Worm (Caenorhabditis elegans) whole organism, L4 larva: ENCODE measurements around the gene Y38H8A.2.

Experiments
- D1046.2 ChIP-seq: fragments of 200-800 bp; sonication (Bioruptor generic); IDR thresholded peaks from 2 replicates; pipeline ENCODE4 v1.3.6; 2022; ENCODE audit warnings: missing genetic modification characterization, missing compliant biosample characterization
- F10B5.3 ChIP-seq: sonication (generic microtip); optimal IDR thresholded peaks from 2 replicates; lab custom pipeline; 2016; ENCODE audit warnings: mild to moderate bottlenecking, missing genetic modification characterization, missing compliant biosample characterization
- F49E8.2 ChIP-seq: sonication (generic microtip); optimal IDR thresholded peaks from 2 replicates; lab custom pipeline; 2016; ENCODE audit warnings: missing compliant biosample characterization, mild to moderate bottlenecking, missing genetic modification characterization, borderline replicate concordance
- Y48G9A.11 ChIP-seq: fragments of 200-800 bp; sonication (Bioruptor generic); IDR thresholded peaks from 2 replicates; pipeline ENCODE4 v1.3.6; 2022; ENCODE audit warnings: missing genetic modification reagents, missing genetic modification characterization, missing compliant biosample characterization
- Y75B8A.6 ChIP-seq: fragments of 200-800 bp; sonication (Bioruptor generic); IDR thresholded peaks from 2 replicates; pipeline ENCODE4 v1.3.6; 2022; ENCODE audit warnings: missing genetic modification reagents, missing genetic modification characterization, missing compliant biosample characterization
- aha-1 ChIP-seq: fragments of 150-350 bp; peaks from one replicate; lab custom pipeline; 2014; ENCODE audit warnings: missing biosample characterization, missing genetic modification characterization
- arid-1 ChIP-seq: fragments of 200-800 bp; sonication (Bioruptor generic); conservative IDR thresholded peaks from 2 replicates; pipeline ENCODE4 v1.3.6; 2022; ENCODE audit warnings: missing genetic modification reagents, missing genetic modification characterization, missing compliant biosample characterization
- ceh-44 ChIP-seq: fragments of 200-800 bp; sonication (Bioruptor generic); IDR thresholded peaks from 2 replicates; pipeline ENCODE4 v1.3.6; 2022; ENCODE audit warnings: missing genetic modification reagents, missing genetic modification characterization, missing compliant biosample characterization
- daf-16 ChIP-seq, 3 experiments: sonication (generic microtip); optimal IDR thresholded peaks; 2 replicates each; lab custom pipeline; 2016 to 2017; ENCODE audit warnings: missing genetic modification characterization in 3 of 3, missing genetic modification reagents in 3 of 3, mild to moderate bottlenecking in 2 of 3, missing compliant biosample characterization in 2 of 3, missing biosample characterization in 1 of 3, moderate library complexity in 1 of 3
- dmd-6 ChIP-seq: fragments of 200-800 bp; sonication (Bioruptor generic); IDR thresholded peaks from 2 replicates; pipeline ENCODE4 v1.3.6; 2022; ENCODE audit warnings: missing genetic modification reagents, missing genetic modification characterization, missing compliant biosample characterization
- egl-27 ChIP-seq: sonication (generic microtip); optimal IDR thresholded peaks from 3 replicates; lab custom pipeline; 2017; ENCODE audit warnings: missing biosample characterization, missing genetic modification reagents, missing genetic modification characterization
- fos-1 ChIP-seq: fragments of 150-350 bp; optimal IDR thresholded peaks from 2 replicates; lab custom pipeline; 2014; ENCODE audit warnings: missing biosample characterization, missing genetic modification characterization
- hif-1 ChIP-seq, 2 experiments: sonication (generic microtip); optimal IDR thresholded peaks; 2 replicates each; lab custom pipeline; 2016 to 2017; ENCODE audit warnings: missing compliant biosample characterization in 2 of 2, missing genetic modification characterization in 2 of 2, missing genetic modification reagents in 2 of 2, missing genotype in 2 of 2, mild to moderate bottlenecking in 1 of 2
- hlh-30 ChIP-seq: sonication (generic microtip); optimal IDR thresholded peaks from 2 replicates; lab custom pipeline; 2017; ENCODE audit warnings: antibody characterized with exemption, mild to moderate bottlenecking, missing genetic modification characterization, missing compliant biosample characterization; ENCODE audit not compliant: insufficient read depth
- jun-1 ChIP-seq: fragments of 150-350 bp; optimal IDR thresholded peaks from 2 replicates; lab custom pipeline; 2014; ENCODE audit warnings: missing biosample characterization, missing genetic modification reagents, missing genetic modification characterization
- lin-38 ChIP-seq: fragments of 200-800 bp; sonication (Bioruptor generic); IDR thresholded peaks from 2 replicates; pipeline ENCODE4 v1.3.6; 2022; ENCODE audit warnings: missing genetic modification reagents, missing genetic modification characterization, missing compliant biosample characterization
- lir-3 ChIP-seq: sonication (generic microtip); optimal IDR thresholded peaks from 2 replicates; lab custom pipeline; 2016; ENCODE audit warnings: mild to moderate bottlenecking, missing genetic modification characterization, missing compliant biosample characterization
- lsy-2 ChIP-seq, 2 experiments: fragments of 150-350 bp in 1 of 2; sonication (generic microtip) in 1 of 2; optimal IDR thresholded peaks; 2 replicates each; lab custom pipeline; 2014 to 2017; ENCODE audit warnings: missing biosample characterization in 2 of 2, missing genetic modification characterization in 2 of 2
- mdl-1 ChIP-seq, 2 experiments: fragments of 150-350 bp in 1 of 2; sonication (generic microtip) in 1 of 2; optimal IDR thresholded peaks; 2 replicates each; lab custom pipeline; 2014 to 2017; ENCODE audit warnings: missing biosample characterization in 2 of 2, missing genetic modification characterization in 2 of 2
- mes-2 ChIP-seq: sonication (generic microtip); optimal IDR thresholded peaks from 2 replicates; lab custom pipeline; 2016; ENCODE audit warnings: missing genotype, mild to moderate bottlenecking, missing genetic modification characterization, missing compliant biosample characterization; ENCODE audit not compliant: poor library complexity, severe bottlenecking
- nhr-102 ChIP-seq: sonication (generic microtip); optimal IDR thresholded peaks from 2 replicates; lab custom pipeline; 2016; ENCODE audit warnings: mild to moderate bottlenecking, missing genetic modification characterization, moderate library complexity, missing compliant biosample characterization
- nhr-111 ChIP-seq: fragments of 200-800 bp; sonication (Bioruptor generic); optimal IDR thresholded peaks from 2 replicates; lab custom pipeline; 2018; ENCODE audit warnings: mild to moderate bottlenecking, missing genetic modification characterization, missing compliant biosample characterization
- nhr-25 ChIP-seq: sonication (generic microtip); optimal IDR thresholded peaks from 2 replicates; lab custom pipeline; 2017; ENCODE audit warnings: missing genetic modification characterization, mild to moderate bottlenecking, missing compliant biosample characterization, antibody characterized with exemption, moderate library complexity, borderline replicate concordance; ENCODE audit not compliant: insufficient read depth
- nhr-6 ChIP-seq: fragments of 150-350 bp; optimal IDR thresholded peaks from 2 replicates; lab custom pipeline; 2014; ENCODE audit warnings: missing biosample characterization, missing genetic modification characterization
- pha-4 ChIP-seq, 2 experiments: fragments of 150-350 bp in 1 of 2; fragments of 200-800 bp in 1 of 2; sonication (Bioruptor generic) in 1 of 2; IDR thresholded peaks in 1 of 2; optimal IDR thresholded peaks in 1 of 2; 2 replicates each; pipeline versions ENCODE4 v1.3.6 to Lab custom; 2014 to 2022; ENCODE audit warnings: missing genetic modification characterization in 2 of 2, missing genetic modification reagents in 2 of 2, missing biosample characterization in 1 of 2, missing compliant biosample characterization in 1 of 2
- pqm-1 ChIP-seq: sonication (generic microtip); optimal IDR thresholded peaks from 2 replicates; lab custom pipeline; 2017; ENCODE audit warnings: missing biosample characterization, missing genetic modification characterization
- rbr-2 ChIP-seq: sonication (generic microtip); optimal IDR thresholded peaks from 2 replicates; lab custom pipeline; 2016; ENCODE audit warnings: missing genotype, missing genetic modification characterization, missing compliant biosample characterization
- set-16 ChIP-seq: fragments of 200-800 bp; sonication (Bioruptor generic); IDR thresholded peaks from 2 replicates; pipeline ENCODE4 v1.3.6; 2022; ENCODE audit warnings: missing genetic modification reagents, missing genetic modification characterization, missing compliant biosample characterization
- snpc-1.2 ChIP-seq: fragments of 200-800 bp; sonication (Bioruptor generic); IDR thresholded peaks from 2 replicates; pipeline ENCODE4 v1.3.6; 2022; ENCODE audit warnings: missing genetic modification reagents, missing genetic modification characterization, missing compliant biosample characterization
- tag-97 ChIP-seq: fragments of 200-800 bp; sonication (Bioruptor generic); IDR thresholded peaks from 2 replicates; pipeline ENCODE4 v1.3.6; 2022; ENCODE audit warnings: missing genetic modification characterization, missing compliant biosample characterization
- unc-130 ChIP-seq: sonication (generic microtip); optimal IDR thresholded peaks from 2 replicates; lab custom pipeline; 2016; ENCODE audit warnings: missing genetic modification reagents, missing genetic modification characterization, missing compliant biosample characterization
- unc-39 ChIP-seq: sonication (generic microtip); optimal IDR thresholded peaks from 2 replicates; lab custom pipeline; 2017; ENCODE audit warnings: missing biosample characterization, missing genetic modification characterization
- unc-62 ChIP-seq, 3 experiments: fragments of 150-350 bp in 1 of 3; sonication (generic microtip); optimal IDR thresholded peaks in 2 of 3; peaks in 1 of 3; 1 replicate in 1 of 3; 2 replicates in 2 of 3; lab custom pipeline; 2014 to 2017; ENCODE audit warnings: missing biosample characterization in 3 of 3, missing genetic modification characterization in 3 of 3, missing genetic modification reagents in 3 of 3, missing genotype in 1 of 3
- vab-7 ChIP-seq: fragments of 200-800 bp; sonication (Bioruptor generic); IDR thresholded peaks from 2 replicates; pipeline ENCODE4 v1.3.6; 2022; ENCODE audit warnings: missing genetic modification reagents, missing genetic modification characterization, missing compliant biosample characterization
- zip-2 ChIP-seq: fragments of 150-350 bp; optimal IDR thresholded peaks from 2 replicates; lab custom pipeline; 2014; ENCODE audit warnings: missing biosample characterization, missing genetic modification characterization

Y38H8A.2 gene

ce11 chrIV:13510049-13510448, 35.8 kb downstream of the Y38H8A.2 start:
- TF ChIP-seq Y75B8A.6 (no peak), unc-39 (tag; lab: Kevin White, UChicago) (no peak), F49E8.2 (tag; lab: Kevin White, UChicago) (peak; percentile 10), jun-1 (tag; lab: Kevin White, UChicago) (no peak), fos-1 (tag; lab: Kevin White, UChicago) (no peak), tag-97 (GFP tag; lab: Robert Waterston, UW) (no peak), Y48G9A.11 (GFP tag; lab: Robert Waterston, UW) (no peak), unc-130 (GFP tag; lab: Kevin White, UChicago) (peak; percentile 31), lin-38 (GFP tag; lab: Robert Waterston, UW) (peak; percentile 58; the same call in 1 of the 2 replicates), F10B5.3 (tag; lab: Kevin White, UChicago) (no peak), hif-1 (tag; optimal IDR thresholded peaks at IDR 0.05; lab: Kevin White, UChicago) (no peak), snpc-1.2 (GFP tag; lab: Robert Waterston, UW) (peak; percentile 66; the same call in 1 of the 2 replicates), pqm-1 (tag; lab: Kevin White, UChicago) (no peak), pha-4 (GFP tag; IDR thresholded peaks at IDR 0.05; lab: Robert Waterston, UW) (peak; percentile 31; the same call in 1 of the 2 replicates), pha-4 (tag; optimal IDR thresholded peaks at IDR 0.05; lab: Kevin White, UChicago) (no peak)

- peak; percentile 46; the same call in 1 of the 2 replicates for TF ChIP-seq Y48G9A.11 (GFP tag; lab: Robert Waterston, UW)
- TF ChIP-seq nhr-6 (tag; lab: Kevin White, UChicago): no peak
- peak; percentile 63 for TF ChIP-seq unc-130 (GFP tag; lab: Kevin White, UChicago)
- no peak for TF ChIP-seq nhr-102 (tag; lab: Kevin White, UChicago)
- TF ChIP-seq jun-1 (tag; lab: Kevin White, UChicago): no peak
- peak; percentile 69 for TF ChIP-seq lin-38 (GFP tag; lab: Robert Waterston, UW)
- no peak for TF ChIP-seq lsy-2 (tag; optimal IDR thresholded peaks at IDR 0.05; lab: Kevin White, UChicago)
- TF ChIP-seq snpc-1.2 (GFP tag; lab: Robert Waterston, UW): peak; percentile 94
- no peak for TF ChIP-seq zip-2 (tag; lab: Kevin White, UChicago)
- peak; percentile 86 for TF ChIP-seq F49E8.2 (tag; lab: Kevin White, UChicago)
- no peak for TF ChIP-seq egl-27
- TF ChIP-seq dmd-6 (GFP tag; lab: Robert Waterston, UW): no peak
- TF ChIP-seq mdl-1 (tag; optimal IDR thresholded peaks at IDR 0.05; lab: Kevin White, UChicago): no peak
Measured at ce11 chrIV:13512112-13512569, 37.9 kb downstream of the Y38H8A.2 start, which contains the start of gene puf-3. Gene puf-3, minus strand, starts transcription at chrIV:13512162.

- TF ChIP-seq rbr-2 (tag; lab: Kevin White, UChicago) (no peak), set-16 (no peak), nhr-25 (tag; lab: Kevin White, UChicago) (no peak), aha-1 (peak; percentile 76), ceh-44 (GFP tag; lab: Robert Waterston, UW) (no peak), snpc-1.2 (GFP tag; lab: Robert Waterston, UW) (peak; percentile 53; the same call in 1 of the 2 replicates), jun-1 (tag; lab: Kevin White, UChicago) (no peak), unc-62 (GFP tag; optimal IDR thresholded peaks at IDR 0.05 in 1 of 2; lab: Kevin White, UChicago) (peak in 1 of 2 experiments; percentile 23), unc-62 (tag; optimal IDR thresholded peaks at IDR 0.05; lab: Kevin White, UChicago) (no peak), daf-16 (GFP tag; optimal IDR thresholded peaks at IDR 0.05; lab: Kevin White, UChicago) (no peak), daf-16 (tag; optimal IDR thresholded peaks at IDR 0.05; lab: Kevin White, UChicago) (peak; percentile 23), arid-1 (GFP tag; lab: Robert Waterston, UW) (0 out of 2 replicates have a peak, but pooled peaks have one; percentile 16), nhr-102 (tag; lab: Kevin White, UChicago) (no peak), pha-4 (GFP tag; IDR thresholded peaks at IDR 0.05; lab: Robert Waterston, UW) (0 out of 2 replicates have a peak, but pooled peaks have one; percentile 31), pha-4 (tag; optimal IDR thresholded peaks at IDR 0.05; lab: Kevin White, UChicago) (no peak)
Measured at ce11 chrIV:13513010-13513409, 38.8 kb downstream of the Y38H8A.2 start.

ce11 chrIV:13521785-13522184, 47.6 kb downstream of the Y38H8A.2 start, which contains the start of gene dcap-2:
Gene dcap-2, minus strand, starts transcription at chrIV:13521870.
- TF ChIP-seq mes-2 (tag; lab: Kevin White, UChicago) (peak; percentile 5), unc-39 (tag; lab: Kevin White, UChicago) (no peak), lin-38 (GFP tag; lab: Robert Waterston, UW) (peak; percentile 53), vab-7 (GFP tag; lab: Robert Waterston, UW) (no peak), D1046.2 (GFP tag; lab: Robert Waterston, UW) (no peak), hlh-30 (tag; lab: Kevin White, UChicago) (peak; percentile 81), nhr-111 (GFP tag; lab: Kevin White, UChicago) (no peak), lir-3 (no peak), lsy-2 (tag; optimal IDR thresholded peaks at IDR 0.05; lab: Kevin White, UChicago) (peak in 1 of 2 experiments; percentile 32), pqm-1 (tag; lab: Kevin White, UChicago) (no peak), F49E8.2 (tag; lab: Kevin White, UChicago) (no peak)
